Fruit fly (Drosophila melanogaster): ENCODE measurements around the gene CG9270.

- TF ChIP-seq CG7101 (tag; optimal IDR thresholded peaks at IDR 0.05) (no peak), kay (GFP tag; ENCODE audit: borderline replicate concordance) (no peak), Hr96 (GFP tag; optimal IDR thresholded peaks at IDR 0.05) (no peak), Crg-1 (GFP tag; optimal IDR thresholded peaks at IDR 0.05) (no peak), CG14711 (tag; optimal IDR thresholded peaks at IDR 0.05) (no peak), CG7045 (GFP tag; optimal IDR thresholded peaks at IDR 0.05) (no peak), cnc (optimal IDR thresholded peaks at IDR 0.05) (no peak), bab1 (GFP tag; optimal IDR thresholded peaks at IDR 0.05) (no peak), tj (GFP tag; optimal IDR thresholded peaks at IDR 0.05) (no peak), CG5204 (GFP tag; optimal IDR thresholded peaks at IDR 0.05) (no peak), CG1620 (GFP tag; optimal IDR thresholded peaks at IDR 0.05) (no peak), toe (GFP tag; optimal IDR thresholded peaks at IDR 0.05) (no peak), CG11617 (GFP tag; optimal IDR thresholded peaks at IDR 0.05) (no peak)
Measured at dm6 chr2L:20936420-20936819, 2.5 kb upstream of the CG9270 start.
